Fruit fly (Drosophila melanogaster) whole organism, embryonic: Measurements from ENCODE around the gene GlcAT-P.

Experiments
- Atf6 ChIP-seq: fragments of 200-800 bp; sonication (Bioruptor generic); IDR thresholded peaks from 2 replicates; pipeline ENCODE4 v1.3.6; 2022; ENCODE audit warnings: missing biosample characterization, missing genetic modification characterization
- Awh ChIP-seq: fragments of 200-800 bp; sonication (Bioruptor generic); IDR thresholded peaks from 2 replicates; pipeline ENCODE4, ENCODE4 v1.3.6; 2022; ENCODE audit warnings: missing biosample characterization, missing genetic modification characterization
- CG11398 ChIP-seq: fragments of 200-800 bp; sonication (Bioruptor generic); optimal IDR thresholded peaks from 2 replicates; lab custom pipeline; 2016; ENCODE audit warnings: missing biosample characterization, missing genetic modification characterization
- CG12071 ChIP-seq: fragments of 200-800 bp; sonication (Bioruptor generic); optimal IDR thresholded peaks from 3 replicates; lab custom pipeline; 2018; ENCODE audit warnings: missing biosample characterization, mild to moderate bottlenecking, missing genetic modification characterization
- CG12744 ChIP-seq: fragments of 200-800 bp; sonication (Bioruptor generic); optimal IDR thresholded peaks from 2 replicates; lab custom pipeline; 2016; ENCODE audit warnings: missing biosample characterization, missing genetic modification characterization
- CG12769 ChIP-seq: fragments of 200-800 bp; sonication (Bioruptor generic); optimal IDR thresholded peaks from 2 replicates; lab custom pipeline; 2019; ENCODE audit warnings: missing biosample characterization, mild to moderate bottlenecking, missing genetic modification characterization, moderate library complexity
- CG13287 ChIP-seq: fragments of 200-800 bp; sonication (Bioruptor generic); IDR thresholded peaks from 2 replicates; pipeline ENCODE4 v1.3.6; 2022; ENCODE audit warnings: missing biosample characterization, missing genetic modification characterization; ENCODE audit not compliant: partially characterized antibody
- CG16815 ChIP-seq: fragments of 200-800 bp; sonication (Bioruptor generic); optimal IDR thresholded peaks from 3 replicates; lab custom pipeline; 2017; ENCODE audit warnings: missing biosample characterization, mild to moderate bottlenecking, missing genetic modification characterization
- CG1792 ChIP-seq: fragments of 200-800 bp; sonication (Bioruptor generic); optimal IDR thresholded peaks from 2 replicates; lab custom pipeline; 2016; ENCODE audit warnings: missing biosample characterization, missing genetic modification characterization
- CG2129 ChIP-seq: fragments of 200-800 bp; sonication (Bioruptor generic); IDR thresholded peaks from 2 replicates; pipeline ENCODE4 v1.3.6; 2022; ENCODE audit warnings: missing biosample characterization, missing genetic modification characterization; ENCODE audit not compliant: partially characterized antibody
- CG31365 ChIP-seq: fragments of 200-800 bp; sonication (Bioruptor generic); optimal IDR thresholded peaks from 2 replicates; lab custom pipeline; 2018; ENCODE audit warnings: missing biosample characterization, mild to moderate bottlenecking, missing genetic modification characterization
- CG6654 ChIP-seq: fragments of 200-800 bp; sonication (Bioruptor generic); optimal IDR thresholded peaks from 2 replicates; lab custom pipeline; 2017; ENCODE audit warnings: missing biosample characterization, mild to moderate bottlenecking, missing genetic modification characterization
- CG6791 ChIP-seq: fragments of 200-800 bp; sonication (Bioruptor generic); IDR thresholded peaks from 3 replicates; pipeline ENCODE4 v1.3.6; 2022; ENCODE audit warnings: missing biosample characterization, missing genetic modification characterization; ENCODE audit not compliant: partially characterized antibody
- CG9609 ChIP-seq: fragments of 200-800 bp; sonication (Bioruptor generic); optimal IDR thresholded peaks from 3 replicates; lab custom pipeline; 2016; ENCODE audit warnings: missing biosample characterization, missing genetic modification characterization
- CG9797 ChIP-seq: fragments of 200-800 bp; sonication (Bioruptor generic); optimal IDR thresholded peaks from 3 replicates; lab custom pipeline; 2018; ENCODE audit warnings: missing biosample characterization, mild to moderate bottlenecking, missing genetic modification characterization
- Doc2 ChIP-seq: fragments of 200-800 bp; sonication (Bioruptor generic); IDR thresholded peaks from 2 replicates; pipeline ENCODE4 v1.3.6; 2022; ENCODE audit warnings: missing biosample characterization, missing genetic modification characterization
- Hr78 ChIP-seq, 2 experiments: fragments of 200-800 bp in 1 of 2; fragments of >200 bp in 1 of 2; sonication (Bioruptor generic) in 1 of 2; optimal IDR thresholded peaks; 2 replicates each; lab custom pipeline; 2017 to 2019; ENCODE audit warnings: missing biosample characterization in 2 of 2, missing genetic modification characterization in 2 of 2, mild to moderate bottlenecking in 1 of 2, moderate library complexity in 1 of 2
- Lim3 ChIP-seq: fragments of 200-800 bp; sonication (Bioruptor generic); IDR thresholded peaks from 2 replicates; pipeline ENCODE4 v1.3.6; 2022; ENCODE audit warnings: missing biosample characterization, missing genetic modification characterization
- Lpt ChIP-seq: fragments of >200 bp; optimal IDR thresholded peaks from 2 replicates; lab custom pipeline; 2018; ENCODE audit warnings: missing biosample characterization, missing genetic modification characterization
- MESR4 ChIP-seq: fragments of 200-800 bp; sonication (Bioruptor generic); optimal IDR thresholded peaks from 2 replicates; lab custom pipeline; 2018; ENCODE audit warnings: missing biosample characterization, mild to moderate bottlenecking, missing genetic modification characterization, moderate library complexity
- Mes4 ChIP-seq: fragments of 200-800 bp; sonication (Bioruptor generic); optimal IDR thresholded peaks from 2 replicates; lab custom pipeline; 2016; ENCODE audit warnings: missing biosample characterization, missing genetic modification characterization
- Nf-YC ChIP-seq: fragments of 200-800 bp; optimal IDR thresholded peaks from 3 replicates; lab custom pipeline; 2019; ENCODE audit warnings: missing biosample characterization, mild to moderate bottlenecking, missing genetic modification characterization, moderate library complexity
- NfI ChIP-seq: fragments of 200-800 bp; sonication (Bioruptor generic); optimal IDR thresholded peaks from 3 replicates; lab custom pipeline; 2018; ENCODE audit warnings: missing biosample characterization, mild to moderate bottlenecking, missing genetic modification characterization, moderate library complexity
- Ptx1 ChIP-seq: fragments of 200-800 bp; sonication (Bioruptor generic); IDR thresholded peaks from 2 replicates; pipeline ENCODE4 v1.3.6; 2022; ENCODE audit warnings: missing biosample characterization, missing genetic modification characterization
- Scr ChIP-seq: fragments of 200-800 bp; sonication (Bioruptor generic); IDR thresholded peaks from 2 replicates; pipeline ENCODE4 v1.3.6; 2022; ENCODE audit warnings: missing biosample characterization, missing genetic modification characterization; ENCODE audit not compliant: partially characterized antibody
- cas ChIP-seq: fragments of 200-800 bp; sonication (Bioruptor generic); IDR thresholded peaks from 2 replicates; pipeline ENCODE4 v1.3.6; 2022; ENCODE audit warnings: missing biosample characterization, missing genetic modification characterization
- chn ChIP-seq: fragments of 200-800 bp; sonication (Bioruptor generic); optimal IDR thresholded peaks from 2 replicates; lab custom pipeline; 2016; ENCODE audit warnings: missing biosample characterization, missing genetic modification characterization
- corto ChIP-seq: fragments of 200-800 bp; sonication (Bioruptor generic); optimal IDR thresholded peaks from 2 replicates; lab custom pipeline; 2016; ENCODE audit warnings: missing biosample characterization, mild to moderate bottlenecking, missing genetic modification characterization, moderate library complexity
- dmrt99B ChIP-seq: fragments of 200-800 bp; sonication (Bioruptor generic); optimal IDR thresholded peaks from 2 replicates; lab custom pipeline; 2018; ENCODE audit warnings: missing biosample characterization, mild to moderate bottlenecking, missing genetic modification characterization, moderate library complexity
- ewg ChIP-seq: fragments of 200-800 bp; sonication (Bioruptor generic); optimal IDR thresholded peaks from 3 replicates; lab custom pipeline; 2017; ENCODE audit warnings: mild to moderate bottlenecking, missing biosample characterization, missing genetic modification reagents, missing genetic modification characterization
- fd64A ChIP-seq: fragments of 200-800 bp; sonication (Bioruptor generic); optimal IDR thresholded peaks from 3 replicates; lab custom pipeline; 2018; ENCODE audit warnings: missing biosample characterization, mild to moderate bottlenecking, missing genetic modification characterization
- gcm2 ChIP-seq: fragments of 200-800 bp; sonication (Bioruptor generic); optimal IDR thresholded peaks from 2 replicates; lab custom pipeline; 2016; ENCODE audit warnings: missing biosample characterization, missing genetic modification characterization
- gsb-n ChIP-seq: fragments of 200-800 bp; sonication (Bioruptor generic); optimal IDR thresholded peaks from 3 replicates; lab custom pipeline; 2018; ENCODE audit warnings: missing biosample characterization, mild to moderate bottlenecking, missing genetic modification characterization
- ham ChIP-seq: fragments of 200-800 bp; sonication (Bioruptor generic); IDR thresholded peaks from 2 replicates; pipeline ENCODE4 v1.3.6; 2022; ENCODE audit warnings: missing biosample characterization, missing genetic modification characterization
- lmd ChIP-seq: fragments of 200-800 bp; sonication (Bioruptor generic); IDR thresholded peaks from 2 replicates; pipeline ENCODE4 v1.3.6; 2022; ENCODE audit warnings: missing biosample characterization, missing genetic modification characterization
- lola ChIP-seq, 3 experiments: fragments of >200 bp in 2 of 3; fragments of 200-800 bp in 1 of 3; sonication (Bioruptor generic) in 1 of 3; optimal IDR thresholded peaks; 2 replicates each; lab custom pipeline; 2017 to 2019; ENCODE audit warnings: missing biosample characterization in 3 of 3, missing genetic modification characterization in 3 of 3, mild to moderate bottlenecking in 1 of 3, moderate library complexity in 1 of 3
- nau ChIP-seq: fragments of 200-800 bp; sonication (Bioruptor generic); optimal IDR thresholded peaks from 3 replicates; lab custom pipeline; 2017; ENCODE audit warnings: missing biosample characterization, mild to moderate bottlenecking, missing genetic modification characterization, missing genetic modification reagents
- odd ChIP-seq: fragments of 200-800 bp; sonication (Bioruptor generic); optimal IDR thresholded peaks from 2 replicates; lab custom pipeline; 2017; ENCODE audit warnings: missing biosample characterization, mild to moderate bottlenecking, missing genetic modification characterization
- rib ChIP-seq: fragments of 200-800 bp; sonication (Bioruptor generic); IDR thresholded peaks from 2 replicates; pipeline ENCODE4 v1.3.6; 2022; ENCODE audit warnings: missing biosample characterization, missing genetic modification characterization
- row ChIP-seq: fragments of 200-800 bp; sonication (Bioruptor generic); IDR thresholded peaks from 3 replicates; pipeline ENCODE4 v1.3.6; 2022; ENCODE audit warnings: missing biosample characterization, missing genetic modification characterization
- scrt ChIP-seq: fragments of 200-800 bp; sonication (Bioruptor generic); optimal IDR thresholded peaks from 2 replicates; lab custom pipeline; 2018; ENCODE audit warnings: missing biosample characterization, mild to moderate bottlenecking, missing genetic modification characterization, moderate library complexity
- sens-2 ChIP-seq: fragments of 200-800 bp; sonication (Bioruptor generic); IDR thresholded peaks from 2 replicates; pipeline ENCODE4 v1.3.6; 2022; ENCODE audit warnings: missing biosample characterization, missing genetic modification characterization
- so ChIP-seq: fragments of 200-800 bp; sonication (Bioruptor generic); IDR thresholded peaks from 3 replicates; pipeline ENCODE4 v1.3.6; 2022; ENCODE audit warnings: missing biosample characterization, missing genetic modification characterization
- stwl ChIP-seq: fragments of 200-800 bp; sonication (Bioruptor generic); optimal IDR thresholded peaks from 3 replicates; lab custom pipeline; 2018; ENCODE audit warnings: missing biosample characterization, mild to moderate bottlenecking, missing genetic modification characterization, moderate library complexity
- twi ChIP-seq: fragments of 200-800 bp; optimal IDR thresholded peaks from 2 replicates; lab custom pipeline; 2019; ENCODE audit warnings: missing biosample characterization, mild to moderate bottlenecking, missing genetic modification characterization, moderate library complexity

GlcAT-P gene

dm6 chr3L:11215244-11216121 is 18.1 kb upstream of the GlcAT-P start (continued):
- peak; percentile 92 for TF ChIP-seq CG12071 (GFP tag; lab: Kevin White, UChicago)
- TF ChIP-seq Lpt: no peak
- peak; percentile 75; the same call in 1 of the 2 replicates for TF ChIP-seq ham (GFP tag; lab: Robert Waterston, UW)
- TF ChIP-seq lmd (GFP tag; lab: Robert Waterston, UW): peak; percentile 93
- TF ChIP-seq row (GFP tag; lab: Robert Waterston, UW): peak; percentile 99
- no peak for TF ChIP-seq Doc2 (GFP tag; lab: Robert Waterston, UW)
- peak; percentile 74 for TF ChIP-seq CG16815 (GFP tag; lab: Kevin White, UChicago)
- peak; percentile 23 for TF ChIP-seq twi (tag; lab: Kevin White, UChicago)
- peak; percentile 35 for TF ChIP-seq MESR4 (GFP tag; lab: Kevin White, UChicago)
- TF ChIP-seq CG6654 (GFP tag; lab: Kevin White, UChicago): peak; percentile 56
- TF ChIP-seq nau (GFP tag; lab: Kevin White, UChicago): peak; percentile 87
- peak; percentile 93 for TF ChIP-seq Awh

dm6 chr3L:11214406-11215243 is 17.3 kb upstream of the GlcAT-P start, which contains the start of gene CG42671:
Gene CG42671 (plus strand): TSS chr3L:11214505.
- TF ChIP-seq rib (GFP tag; lab: Robert Waterston, UW) (peak; percentile 71), Atf6 (GFP tag; lab: Robert Waterston, UW) (no peak), Hr78 (GFP tag; optimal IDR thresholded peaks at IDR 0.05; lab: Kevin White, UChicago) (no peak), fd64A (GFP tag; lab: Kevin White, UChicago) (no peak), ewg (peak; percentile 19), stwl (tag; lab: Kevin White, UChicago) (peak; percentile 6), cas (GFP tag; lab: Robert Waterston, UW) (no peak), gsb-n (peak; percentile 10), NfI (peak; percentile 4), Ptx1 (GFP tag; lab: Robert Waterston, UW) (no peak), CG1792 (no peak), gcm2 (GFP tag; lab: Kevin White, UChicago) (no peak), corto (no peak), Nf-YC (peak; percentile 46), odd (GFP tag; lab: Kevin White, UChicago) (no peak), CG31365 (tag; lab: Kevin White, UChicago) (no peak), lola (GFP tag; optimal IDR thresholded peaks at IDR 0.05; lab: Kevin White, UChicago) (no peak), Scr (no peak), sens-2 (GFP tag; lab: Robert Waterston, UW) (no peak), CG2129 (GFP tag; lab: Robert Waterston, UW) (no peak), dmrt99B (no peak), Mes4 (GFP tag; lab: Kevin White, UChicago) (no peak), CG6791 (no peak), CG12769 (tag; lab: Kevin White, UChicago) (no peak), scrt (GFP tag; lab: Kevin White, UChicago) (peak; percentile 28), CG9797 (GFP tag; lab: Kevin White, UChicago) (peak; percentile 48), CG13287 (GFP tag; lab: Robert Waterston, UW) (no peak; the same call in 1 of the 2 replicates), chn (GFP tag; lab: Kevin White, UChicago) (no peak), row (GFP tag; lab: Robert Waterston, UW) (peak; percentile 40; the same call in 1 of the 3 replicates), CG11398 (no peak), CG9609 (GFP tag; lab: Kevin White, UChicago) (no peak), CG12744 (GFP tag; lab: Kevin White, UChicago) (no peak), Lim3 (GFP tag; lab: Robert Waterston, UW) (no peak), so (no peak)
